Fruit fly (Drosophila melanogaster) whole organism, prepupa: ENCODE results near the gene CG43703.
A peak's percentile ranks its signal among the peaks of the same experiment; 100 is the strongest.

ENCODE experiments used
- CG10631 ChIP-seq: fragments of 200-800 bp; sonication (Bioruptor generic); optimal IDR thresholded peaks from 2 replicates; lab custom pipeline; 2016; ENCODE audit warnings: missing biosample characterization, missing genetic modification characterization
- CG3919 ChIP-seq: fragments of 200-800 bp; sonication (Bioruptor generic); optimal IDR thresholded peaks from 3 replicates; lab custom pipeline; 2016; ENCODE audit warnings: missing biosample characterization, missing genetic modification characterization

DNA sequence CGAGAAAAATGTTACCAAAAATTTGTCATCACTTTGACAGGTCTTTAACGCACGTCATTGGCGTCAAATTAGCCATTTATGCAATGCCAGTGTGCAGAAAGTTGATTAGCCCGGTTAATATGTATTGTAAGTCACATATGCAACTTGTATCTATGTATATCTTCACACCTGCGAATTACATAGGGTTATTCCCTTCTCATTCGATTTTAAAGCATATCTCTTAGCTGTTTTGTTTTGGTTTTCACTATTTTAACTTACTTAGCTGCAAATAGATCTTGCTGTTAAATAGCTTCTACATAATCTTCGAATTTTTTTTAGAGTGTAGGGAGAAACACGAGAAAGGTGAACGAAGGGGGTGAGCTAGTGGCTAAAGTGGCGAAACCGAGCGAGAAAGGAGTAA, 34.2 kb upstream of the CG43703 start:
- TF ChIP-seq CG3919 (GFP tag; lab: Kevin White, UChicago) (peak; percentile 13), CG10631 (GFP tag; lab: Kevin White, UChicago) (peak; percentile 1)
